Worm (Caenorhabditis elegans) whole organism, mixed stage, embryonic: ENCODE data around the gene C08F8.3.

Experiments used
- elt-3 ChIP-seq: fragments of 150-350 bp; optimal IDR thresholded peaks from 2 replicates; lab custom pipeline; 2014; ENCODE audit warnings: missing biosample characterization, missing genetic modification characterization
- lin-13 ChIP-seq: fragments of 150-350 bp; optimal IDR thresholded peaks from 2 replicates; lab custom pipeline; 2014; ENCODE audit warnings: missing biosample characterization, missing genetic modification characterization
- lsy-2 ChIP-seq: fragments of 150-350 bp; optimal IDR thresholded peaks from 2 replicates; lab custom pipeline; 2014; ENCODE audit warnings: missing biosample characterization, missing genetic modification characterization
- nhr-76 ChIP-seq: sonication (generic microtip); optimal IDR thresholded peaks from 2 replicates; lab custom pipeline; 2017; ENCODE audit warnings: missing biosample characterization, missing genetic modification characterization
- unc-62 ChIP-seq: fragments of 150-350 bp; optimal IDR thresholded peaks from 2 replicates; lab custom pipeline; 2014; ENCODE audit warnings: missing biosample characterization, missing genetic modification reagents, missing genetic modification characterization
- zip-8 ChIP-seq: fragments of 150-350 bp; optimal IDR thresholded peaks from 2 replicates; lab custom pipeline; 2014; ENCODE audit warnings: missing biosample characterization, missing genetic modification characterization

ce11 chrIV:11183013-11183412 is 28.2 kb downstream of the C08F8.3 start, which contains the start of gene prx-14:
- TF ChIP-seq elt-3 (tag; lab: Kevin White, UChicago) (no peak), lin-13 (tag; lab: Kevin White, UChicago) (no peak), nhr-76 (tag; lab: Kevin White, UChicago) (no peak), unc-62 (no peak), zip-8 (tag; lab: Kevin White, UChicago) (no peak), lsy-2 (no peak)
